Fruit fly (Drosophila melanogaster) whole organism, wandering third instar larva: ENCODE measurements around the gene S-Lap4.

Experiments
- CrebA ChIP-seq: fragments of 200-800 bp; sonication (Bioruptor generic); optimal IDR thresholded peaks from 2 replicates; lab custom pipeline; 2016; ENCODE audit warnings: missing biosample characterization, mild to moderate bottlenecking, missing genetic modification characterization, borderline replicate concordance
- Dfd ChIP-seq: fragments of >200 bp; optimal IDR thresholded peaks from 2 replicates; lab custom pipeline; 2017; ENCODE audit warnings: missing biosample characterization, missing genetic modification characterization
- Hr78 ChIP-seq: fragments of >200 bp; optimal IDR thresholded peaks from 2 replicates; lab custom pipeline; 2017; ENCODE audit warnings: missing biosample characterization, missing genetic modification characterization
- Hr83 ChIP-seq: fragments of 200-300 bp; sonication (Bioruptor generic); optimal IDR thresholded peaks from 2 replicates; lab custom pipeline; 2016; ENCODE audit warnings: missing biosample characterization, mild to moderate bottlenecking, missing genetic modification characterization, moderate library complexity; ENCODE audit not compliant: poor library complexity, severe bottlenecking
- N ChIP-seq: fragments of >200 bp; optimal IDR thresholded peaks from 2 replicates; lab custom pipeline; 2018; ENCODE audit warnings: missing biosample characterization, missing external identifiers, missing genetic modification characterization
- br ChIP-seq: fragments of 200-800 bp; sonication (Bioruptor generic); optimal IDR thresholded peaks from 2 replicates; lab custom pipeline; 2016; ENCODE audit warnings: missing biosample characterization, missing genetic modification characterization
- dmrt93B ChIP-seq: fragments of 200-800 bp; sonication (Bioruptor generic); optimal IDR thresholded peaks from 2 replicates; lab custom pipeline; 2018; ENCODE audit warnings: missing biosample characterization, mild to moderate bottlenecking, missing genetic modification characterization
- foxo ChIP-seq, 2 experiments: fragments of 200-800 bp; sonication (Bioruptor generic); optimal IDR thresholded peaks; 2 replicates in 1 of 2; 3 replicates in 1 of 2; lab custom pipeline; 2016 to 2017; ENCODE audit warnings: missing biosample characterization in 2 of 2, missing genetic modification characterization in 2 of 2

DNA sequence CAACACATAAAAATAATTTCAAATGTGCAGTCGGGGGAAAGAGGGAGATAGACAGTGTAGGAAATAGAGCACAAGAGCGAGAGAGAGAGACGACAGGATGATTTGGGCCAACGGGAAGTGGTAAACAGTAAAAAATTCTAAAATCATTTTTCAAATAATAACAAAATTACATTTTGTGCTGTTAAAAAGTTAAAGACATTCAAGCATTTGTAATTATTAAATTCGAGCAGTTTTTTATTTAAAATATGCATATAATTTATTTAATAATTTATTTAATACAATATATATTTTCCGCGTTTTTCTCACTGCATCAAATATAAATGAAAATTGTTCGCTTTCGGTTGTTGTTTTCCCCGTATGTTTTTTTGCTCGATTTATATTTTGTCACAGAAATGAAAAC, 45.6 kb downstream of the S-Lap4 start:
- TF ChIP-seq Dfd (GFP tag; lab: Kevin White, UChicago) = no peak
- no peak for TF ChIP-seq br
- TF ChIP-seq dmrt93B = no peak
- no peak for TF ChIP-seq Hr78 (GFP tag; lab: Kevin White, UChicago)
- no peak for TF ChIP-seq CrebA (GFP tag; lab: Kevin White, UChicago)
- TF ChIP-seq foxo (GFP tag; optimal IDR thresholded peaks at IDR 0.05; lab: Kevin White, UChicago) = no peak
- TF ChIP-seq N (GFP tag; lab: Kevin White, UChicago) = no peak
- no peak for TF ChIP-seq Hr83 (GFP tag; lab: Kevin White, UChicago)
